Fruit fly (Drosophila melanogaster) whole organism, embryonic: ENCODE data around the gene CG2652.

Experiments
- CG12071 ChIP-seq: fragments of 200-800 bp; sonication (Bioruptor generic); optimal IDR thresholded peaks from 3 replicates; lab custom pipeline; 2018; ENCODE audit warnings: missing biosample characterization, mild to moderate bottlenecking, missing genetic modification characterization
- CG12219 ChIP-seq: fragments of 200-800 bp; sonication (Bioruptor generic); optimal IDR thresholded peaks from 3 replicates; lab custom pipeline; 2018; ENCODE audit warnings: missing biosample characterization, mild to moderate bottlenecking, missing genetic modification characterization
- CG15696 ChIP-seq: fragments of 200-800 bp; sonication (Bioruptor generic); optimal IDR thresholded peaks from 2 replicates; lab custom pipeline; 2019; ENCODE audit warnings: missing biosample characterization, mild to moderate bottlenecking, missing genetic modification characterization, moderate library complexity
- CG7839 ChIP-seq: fragments of 200-800 bp; sonication (Bioruptor generic); optimal IDR thresholded peaks from 3 replicates; lab custom pipeline; 2018; ENCODE audit warnings: missing biosample characterization, mild to moderate bottlenecking, missing genetic modification characterization, moderate library complexity
- Dek ChIP-seq: fragments of 200-800 bp; sonication (Bioruptor generic); optimal IDR thresholded peaks from 3 replicates; lab custom pipeline; 2019; ENCODE audit warnings: missing biosample characterization, mild to moderate bottlenecking, missing genetic modification characterization, moderate library complexity
- H15 ChIP-seq: fragments of 200-800 bp; sonication (Bioruptor generic); IDR thresholded peaks from 3 replicates; pipeline ENCODE4 v1.3.6; 2022; ENCODE audit warnings: missing biosample characterization, missing genetic modification characterization
- Poxn ChIP-seq: fragments of 200-800 bp; sonication (Bioruptor generic); IDR thresholded peaks from 2 replicates; pipeline ENCODE4 v1.3.6; 2022; ENCODE audit warnings: missing biosample characterization, missing genetic modification characterization
- grn ChIP-seq: fragments of 200-800 bp; sonication (Bioruptor generic); optimal IDR thresholded peaks from 3 replicates; lab custom pipeline; 2017; ENCODE audit warnings: missing biosample characterization, missing genetic modification characterization
- insv ChIP-seq, 2 experiments: fragments of 200-800 bp; sonication (Bioruptor generic); optimal IDR thresholded peaks; 3 replicates each; lab custom pipeline; 2016 to 2018; ENCODE audit warnings: missing biosample characterization in 2 of 2, missing genetic modification characterization in 2 of 2
- slou ChIP-seq: fragments of 200-800 bp; sonication (Bioruptor generic); optimal IDR thresholded peaks from 3 replicates; lab custom pipeline; 2016; ENCODE audit warnings: missing biosample characterization, missing genetic modification characterization
- tap ChIP-seq: fragments of 200-800 bp; optimal IDR thresholded peaks from 3 replicates; lab custom pipeline; 2019; ENCODE audit warnings: missing biosample characterization, mild to moderate bottlenecking, missing genetic modification characterization, moderate library complexity
- trem ChIP-seq: fragments of 200-800 bp; optimal IDR thresholded peaks from 3 replicates; lab custom pipeline; 2019; ENCODE audit warnings: missing biosample characterization, mild to moderate bottlenecking, missing genetic modification characterization, moderate library complexity

- no peak for TF ChIP-seq CG12071
- TF ChIP-seq insv (GFP tag; optimal IDR thresholded peaks at IDR 0.05; lab: Kevin White, UChicago) = no peak
- no peak for TF ChIP-seq tap
- TF ChIP-seq CG12219 = no peak
- TF ChIP-seq slou = no peak
- no peak for TF ChIP-seq trem (tag; lab: Kevin White, UChicago)
- no peak for TF ChIP-seq H15 (GFP tag; lab: Robert Waterston, UW)
- TF ChIP-seq CG15696 (tag; lab: Kevin White, UChicago) = no peak
- TF ChIP-seq Dek (tag; lab: Kevin White, UChicago) = no peak
- TF ChIP-seq CG7839 (tag; lab: Kevin White, UChicago) = no peak
- TF ChIP-seq Poxn (GFP tag; lab: Robert Waterston, UW) = no peak
- no peak for TF ChIP-seq grn (GFP tag; lab: Kevin White, UChicago)
Observed at dm6 chrX:2707377-2708090, 24.8 kb upstream of the CG2652 start, which contains the start of gene CG2680.
